Worm (Caenorhabditis elegans) whole organism, L3 larva: ENCODE results near the gene mrpl-50.

Experiments
- R02D3.7 ChIP-seq: fragments of 150-350 bp; optimal IDR thresholded peaks from 2 replicates; lab custom pipeline; 2014; ENCODE audit warnings: missing biosample characterization, missing genetic modification characterization
- ZK546.5 ChIP-seq: sonication (generic microtip); optimal IDR thresholded peaks from 2 replicates; lab custom pipeline; 2017; ENCODE audit warnings: missing biosample characterization, missing genetic modification characterization
- aly-2 ChIP-seq: fragments of 150-350 bp; optimal IDR thresholded peaks from 2 replicates; lab custom pipeline; 2014; ENCODE audit warnings: missing biosample characterization, missing genetic modification characterization
- ama-1 ChIP-seq: fragments of 150-350 bp; optimal IDR thresholded peaks from 2 replicates; lab custom pipeline; 2018
- ceh-28 ChIP-seq: fragments of 150-350 bp; optimal IDR thresholded peaks from 2 replicates; lab custom pipeline; 2014; ENCODE audit warnings: missing biosample characterization, missing genetic modification reagents, missing genetic modification characterization
- ceh-82 ChIP-seq: fragments of 150-350 bp; optimal IDR thresholded peaks from 2 replicates; lab custom pipeline; 2014; ENCODE audit warnings: missing biosample characterization, missing genetic modification characterization
- ceh-9 ChIP-seq: sonication (generic microtip); optimal IDR thresholded peaks from 2 replicates; lab custom pipeline; 2018; ENCODE audit warnings: missing biosample characterization, missing genetic modification characterization
- daf-12 ChIP-seq: fragments of 150-350 bp; optimal IDR thresholded peaks from 2 replicates; lab custom pipeline; 2014; ENCODE audit warnings: missing biosample characterization, missing genetic modification reagents, missing genetic modification characterization
- egl-27 ChIP-seq: sonication (generic microtip); optimal IDR thresholded peaks from 4 replicates; lab custom pipeline; 2017; ENCODE audit warnings: missing biosample characterization, missing genetic modification reagents, missing genetic modification characterization
- egl-5 ChIP-seq: fragments of 150-350 bp; optimal IDR thresholded peaks from 2 replicates; lab custom pipeline; 2017; ENCODE audit warnings: missing biosample characterization, missing genetic modification reagents, missing genetic modification characterization, inconsistent platforms
- elt-1 ChIP-seq: fragments of 150-350 bp; optimal IDR thresholded peaks from 2 replicates; lab custom pipeline; 2014; ENCODE audit warnings: missing biosample characterization, missing genetic modification characterization
- elt-2 ChIP-seq: sonication (generic microtip); optimal IDR thresholded peaks from 2 replicates; lab custom pipeline; 2016; ENCODE audit warnings: missing genetic modification reagents, mild to moderate bottlenecking, missing genetic modification characterization, missing compliant biosample characterization
- eor-1 ChIP-seq, 2 experiments: fragments of 150-350 bp; optimal IDR thresholded peaks; 2 replicates each; lab custom pipeline; 2014 to 2018; ENCODE audit warnings: missing biosample characterization in 2 of 2, missing genetic modification characterization in 2 of 2
- fkh-10 ChIP-seq: sonication (generic microtip); optimal IDR thresholded peaks from 2 replicates; lab custom pipeline; 2017; ENCODE audit warnings: missing biosample characterization, missing genetic modification reagents, missing genetic modification characterization
- fkh-2 ChIP-seq: fragments of 150-350 bp; optimal IDR thresholded peaks from 2 replicates; lab custom pipeline; 2014; ENCODE audit warnings: missing biosample characterization, missing genetic modification reagents, missing genetic modification characterization
- fos-1 ChIP-seq: fragments of 150-350 bp; optimal IDR thresholded peaks from 2 replicates; lab custom pipeline; 2014; ENCODE audit warnings: missing biosample characterization, missing genetic modification characterization
- hmg-11 ChIP-seq: sonication (generic microtip); optimal IDR thresholded peaks from 2 replicates; lab custom pipeline; 2016; ENCODE audit warnings: missing genetic modification characterization, missing compliant biosample characterization
- jun-1 ChIP-seq: fragments of 150-350 bp; optimal IDR thresholded peaks from 2 replicates; lab custom pipeline; 2014; ENCODE audit warnings: missing biosample characterization, missing genetic modification reagents, missing genetic modification characterization
- lin-15B ChIP-seq: fragments of 150-350 bp; optimal IDR thresholded peaks from 2 replicates; lab custom pipeline; 2014; ENCODE audit warnings: missing biosample characterization, missing genetic modification characterization
- lin-39 ChIP-seq: fragments of 150-350 bp; optimal IDR thresholded peaks from 2 replicates; lab custom pipeline; 2018; ENCODE audit warnings: missing biosample characterization, missing genetic modification reagents, missing genetic modification characterization
- lsy-12 ChIP-seq: sonication (generic microtip); optimal IDR thresholded peaks from 2 replicates; lab custom pipeline; 2016; ENCODE audit warnings: mild to moderate bottlenecking, missing genetic modification characterization, missing compliant biosample characterization
- mdl-1 ChIP-seq: fragments of 150-350 bp; optimal IDR thresholded peaks from 2 replicates; lab custom pipeline; 2014; ENCODE audit warnings: missing biosample characterization, missing genetic modification characterization
- mml-1 ChIP-seq: fragments of 150-350 bp; sonication (generic microtip); optimal IDR thresholded peaks from 3 replicates; lab custom pipeline; 2014; ENCODE audit warnings: missing biosample characterization, missing genetic modification characterization
- nfya-1 ChIP-seq: sonication (generic microtip); optimal IDR thresholded peaks from 2 replicates; lab custom pipeline; 2017; ENCODE audit warnings: missing genetic modification characterization, mild to moderate bottlenecking, missing compliant biosample characterization, antibody characterized with exemption, moderate library complexity; ENCODE audit not compliant: insufficient read depth
- nhr-11 ChIP-seq: fragments of 150-350 bp; optimal IDR thresholded peaks from 2 replicates; lab custom pipeline; 2014; ENCODE audit warnings: missing biosample characterization, missing genetic modification characterization
- nhr-12 ChIP-seq: fragments of 150-350 bp; optimal IDR thresholded peaks from 2 replicates; lab custom pipeline; 2014; ENCODE audit warnings: missing biosample characterization, missing genetic modification characterization
- nhr-23 ChIP-seq: fragments of 150-350 bp; optimal IDR thresholded peaks from 2 replicates; lab custom pipeline; 2014; ENCODE audit warnings: missing biosample characterization, missing genetic modification reagents, missing genetic modification characterization
- nhr-237 ChIP-seq: fragments of 150-350 bp; optimal IDR thresholded peaks from 2 replicates; lab custom pipeline; 2014; ENCODE audit warnings: missing biosample characterization, missing genetic modification characterization
- nhr-25 ChIP-seq: sonication (generic microtip); optimal IDR thresholded peaks from 2 replicates; lab custom pipeline; 2017; ENCODE audit warnings: missing biosample characterization, missing genetic modification characterization
- nhr-28 ChIP-seq: fragments of 150-350 bp; optimal IDR thresholded peaks from 2 replicates; lab custom pipeline; 2014; ENCODE audit warnings: missing biosample characterization, missing genetic modification characterization
- nhr-43 ChIP-seq: sonication (generic microtip); optimal IDR thresholded peaks from 2 replicates; lab custom pipeline; 2016; ENCODE audit warnings: mild to moderate bottlenecking, missing genetic modification characterization, missing compliant biosample characterization; ENCODE audit not compliant: poor library complexity, severe bottlenecking
- nhr-67 ChIP-seq: fragments of 150-350 bp; optimal IDR thresholded peaks from 2 replicates; lab custom pipeline; 2014; ENCODE audit warnings: missing biosample characterization, missing genetic modification characterization
- nhr-76 ChIP-seq: fragments of 150-350 bp; sonication (generic microtip); optimal IDR thresholded peaks from 5 replicates; lab custom pipeline; 2014; ENCODE audit warnings: missing biosample characterization, missing genetic modification characterization
- nhr-77 ChIP-seq: fragments of 150-350 bp; optimal IDR thresholded peaks from 2 replicates; lab custom pipeline; 2014; ENCODE audit warnings: missing biosample characterization, missing genetic modification characterization
- pha-4 ChIP-seq: fragments of 150-350 bp; optimal IDR thresholded peaks from 2 replicates; lab custom pipeline; 2014; ENCODE audit warnings: missing biosample characterization, missing genetic modification reagents, missing genetic modification characterization
- pqm-1 ChIP-seq: fragments of 150-350 bp; optimal IDR thresholded peaks from 2 replicates; lab custom pipeline; 2017; ENCODE audit warnings: missing biosample characterization, missing genetic modification characterization, inconsistent platforms
- sea-2 ChIP-seq: fragments of 150-350 bp; sonication (generic microtip); optimal IDR thresholded peaks from 4 replicates; lab custom pipeline; 2014; ENCODE audit warnings: missing biosample characterization, missing genetic modification reagents, missing genetic modification characterization
- snpc-4 ChIP-seq: fragments of 150-350 bp; optimal IDR thresholded peaks from 2 replicates; lab custom pipeline; 2014; ENCODE audit warnings: missing biosample characterization, missing genetic modification characterization
- tbx-2 ChIP-seq: sonication (generic microtip); optimal IDR thresholded peaks from 2 replicates; lab custom pipeline; 2016; ENCODE audit warnings: mild to moderate bottlenecking, missing genetic modification characterization, missing compliant biosample characterization
- unc-39 ChIP-seq: sonication (generic microtip); optimal IDR thresholded peaks from 4 replicates; lab custom pipeline; 2017; ENCODE audit warnings: missing biosample characterization, missing genetic modification characterization
- unc-62 ChIP-seq: fragments of 150-350 bp; sonication (generic microtip); optimal IDR thresholded peaks from 4 replicates; lab custom pipeline; 2014; ENCODE audit warnings: missing biosample characterization, missing genetic modification reagents, missing genetic modification characterization
- zag-1 ChIP-seq: fragments of 150-350 bp; optimal IDR thresholded peaks from 2 replicates; lab custom pipeline; 2014; ENCODE audit warnings: missing biosample characterization, missing genetic modification characterization
- ztf-11 ChIP-seq: fragments of 150-350 bp; optimal IDR thresholded peaks from 2 replicates; lab custom pipeline; 2014; ENCODE audit warnings: missing biosample characterization, missing genetic modification characterization
- ztf-4 ChIP-seq: fragments of 150-350 bp; optimal IDR thresholded peaks from 2 replicates; lab custom pipeline; 2014; ENCODE audit warnings: missing biosample characterization, missing genetic modification characterization

The mrpl-50 gene

ce11 chrII:8929771-8930170 lies at the start of gene mrpl-50:
TSS of gene mrpl-50 (plus strand) at chrII:8929841.
- no peak for TF ChIP-seq aly-2 (tag; lab: Kevin White, UChicago)
- peak; percentile 81 for TF ChIP-seq ama-1
- no peak for TF ChIP-seq pha-4
- TF ChIP-seq nhr-28 (tag; lab: Kevin White, UChicago), result no peak
- no peak for TF ChIP-seq snpc-4 (tag; lab: Kevin White, UChicago)

ce11 chrII:8883559-8883958 lies 46.1 kb upstream of the mrpl-50 start, which contains the start of gene rha-1:
TSS of gene rha-1 (minus strand) at chrII:8883659.
- no peak for TF ChIP-seq ceh-28
- no peak for TF ChIP-seq ZK546.5 (tag; lab: Kevin White, UChicago)
- no peak for TF ChIP-seq nhr-11 (tag; lab: Kevin White, UChicago)
- no peak for TF ChIP-seq pha-4
- no peak for TF ChIP-seq jun-1
- TF ChIP-seq nhr-76 (tag; lab: Kevin White, UChicago), result no peak
- TF ChIP-seq egl-27, result no peak
- TF ChIP-seq pqm-1 (tag; lab: Kevin White, UChicago), result no peak
- TF ChIP-seq eor-1 (tag; optimal IDR thresholded peaks at IDR 0.05; lab: Kevin White, UChicago), result no peak
- TF ChIP-seq zag-1, result no peak
- no peak for TF ChIP-seq aly-2 (tag; lab: Kevin White, UChicago)
- TF ChIP-seq nhr-12 (tag; lab: Kevin White, UChicago), result no peak
- TF ChIP-seq, all 47 proteins: peak for 0

ce11 chrII:8884262-8884949 lies 45.2 kb upstream of the mrpl-50 start, which contains the start of the genes T07D4.5 and ddx-19:
TSS of gene T07D4.5 (minus strand) at chrII:8884332.
TSS of gene ddx-19 (plus strand) at chrII:8884899.
- TF ChIP-seq pqm-1 (tag; lab: Kevin White, UChicago), result peak; percentile 7
- no peak for TF ChIP-seq fkh-2 (tag; lab: Kevin White, UChicago)
- no peak for TF ChIP-seq ceh-82
- TF ChIP-seq unc-62 (GFP tag; lab: Kevin White, UChicago), result no peak
- no peak for TF ChIP-seq nhr-28 (tag; lab: Kevin White, UChicago)
- peak; percentile 8 for TF ChIP-seq nhr-23 (tag; lab: Kevin White, UChicago)
- TF ChIP-seq fkh-10 (GFP tag; lab: Kevin White, UChicago), result no peak
- no peak for TF ChIP-seq lsy-12
- TF ChIP-seq ceh-28, result no peak
- TF ChIP-seq nhr-77, result no peak
- TF ChIP-seq jun-1, result no peak
- no peak for TF ChIP-seq ZK546.5 (tag; lab: Kevin White, UChicago)
- TF ChIP-seq elt-1 (tag; lab: Kevin White, UChicago), result no peak
- no peak for TF ChIP-seq nhr-25 (tag; lab: Kevin White, UChicago)
- TF ChIP-seq elt-2 (tag; lab: Kevin White, UChicago), result peak; percentile 29
- TF ChIP-seq pha-4, result peak; percentile 78
- no peak for TF ChIP-seq egl-5 (tag; lab: Kevin White, UChicago)
- no peak for TF ChIP-seq nhr-12 (tag; lab: Kevin White, UChicago)
- TF ChIP-seq daf-12 (tag; lab: Kevin White, UChicago), result no peak
- no peak for TF ChIP-seq R02D3.7 (tag; lab: Kevin White, UChicago)
- TF ChIP-seq nfya-1, result no peak
- TF ChIP-seq mdl-1 (tag; lab: Kevin White, UChicago), result no peak
- TF ChIP-seq hmg-11, result no peak
- TF ChIP-seq sea-2 (GFP tag; lab: Kevin White, UChicago), result no peak
- no peak for TF ChIP-seq lin-39 (tag; lab: Kevin White, UChicago)
- TF ChIP-seq eor-1 (tag; optimal IDR thresholded peaks at IDR 0.05; lab: Kevin White, UChicago), result no peak
- TF ChIP-seq ceh-9 (tag; lab: Kevin White, UChicago), result no peak
- no peak for TF ChIP-seq ztf-4 (tag; lab: Kevin White, UChicago)
- TF ChIP-seq nhr-76 (tag; lab: Kevin White, UChicago), result no peak
- no peak for TF ChIP-seq nhr-237 (tag; lab: Kevin White, UChicago)
- no peak for TF ChIP-seq nhr-67 (tag; lab: Kevin White, UChicago)
- TF ChIP-seq lin-15B (tag; lab: Kevin White, UChicago), result peak; percentile 42
- TF ChIP-seq mml-1, result no peak
- no peak for TF ChIP-seq nhr-43 (tag; lab: Kevin White, UChicago)
- no peak for TF ChIP-seq ama-1
- TF ChIP-seq fos-1 (tag; lab: Kevin White, UChicago), result no peak
- TF ChIP-seq tbx-2, result no peak
- no peak for TF ChIP-seq ztf-11 (tag; lab: Kevin White, UChicago)
- no peak for TF ChIP-seq unc-39 (tag; lab: Kevin White, UChicago)
- TF ChIP-seq, all 47 proteins: peak for 5
